Fruit fly (Drosophila melanogaster) whole organism, wandering third instar larva: ENCODE measurements around the gene CG32551.
A peak's percentile ranks its signal among the peaks of the same experiment; 100 is the strongest.

Experiments used
- CG9705 ChIP-seq: fragments of 200-800 bp; sonication (Bioruptor generic); optimal IDR thresholded peaks from 2 replicates; lab custom pipeline; 2018; ENCODE audit warnings: missing biosample characterization, mild to moderate bottlenecking, missing genetic modification characterization
- Dfd ChIP-seq: fragments of >200 bp; optimal IDR thresholded peaks from 2 replicates; lab custom pipeline; 2017; ENCODE audit warnings: missing biosample characterization, missing genetic modification characterization
- Dif ChIP-seq: fragments of 200-275, 200-300 bp; sonication (Bioruptor generic); optimal IDR thresholded peaks from 2 replicates; lab custom pipeline; 2018; ENCODE audit warnings: missing biosample characterization, missing genetic modification characterization; ENCODE audit not compliant: partially characterized antibody
- HLH106 ChIP-seq: fragments of 200-800 bp; optimal IDR thresholded peaks from 3 replicates; lab custom pipeline; 2019; ENCODE audit warnings: missing biosample characterization, mild to moderate bottlenecking, missing genetic modification characterization, moderate library complexity
- Hnf4 ChIP-seq: fragments of 200-800 bp; sonication (Bioruptor generic); optimal IDR thresholded peaks from 2 replicates; lab custom pipeline; 2016; ENCODE audit warnings: missing biosample characterization, mild to moderate bottlenecking, missing genetic modification characterization
- Hr78 ChIP-seq: fragments of >200 bp; optimal IDR thresholded peaks from 2 replicates; lab custom pipeline; 2017; ENCODE audit warnings: missing biosample characterization, missing genetic modification characterization
- Hr83 ChIP-seq: fragments of 200-300 bp; sonication (Bioruptor generic); optimal IDR thresholded peaks from 2 replicates; lab custom pipeline; 2016; ENCODE audit warnings: missing biosample characterization, mild to moderate bottlenecking, missing genetic modification characterization, moderate library complexity; ENCODE audit not compliant: poor library complexity, severe bottlenecking
- Mio ChIP-seq: sonication (Bioruptor generic); optimal IDR thresholded peaks from 2 replicates; lab custom pipeline; 2016; ENCODE audit warnings: missing biosample characterization, missing genetic modification characterization
- Myc ChIP-seq: fragments of >200 bp; optimal IDR thresholded peaks from 2 replicates; lab custom pipeline; 2017
- N ChIP-seq: fragments of >200 bp; optimal IDR thresholded peaks from 2 replicates; lab custom pipeline; 2018; ENCODE audit warnings: missing biosample characterization, missing external identifiers, missing genetic modification characterization
- Rel ChIP-seq, 2 experiments: fragments of 200-800 bp; sonication (Bioruptor generic) in 1 of 2; optimal IDR thresholded peaks; 2 replicates in 1 of 2; 3 replicates in 1 of 2; lab custom pipeline; 2016 to 2019; ENCODE audit warnings: mild to moderate bottlenecking in 2 of 2, missing biosample characterization in 2 of 2, missing genetic modification characterization in 2 of 2, moderate library complexity in 1 of 2
- Sp1 ChIP-seq: fragments of 200-800 bp; sonication (Bioruptor generic); optimal IDR thresholded peaks from 3 replicates; lab custom pipeline; 2019; ENCODE audit warnings: missing biosample characterization, mild to moderate bottlenecking, missing genetic modification characterization, moderate library complexity
- Vsx2 ChIP-seq: fragments of 200-300, 225-300 bp; sonication (Bioruptor generic); optimal IDR thresholded peaks from 2 replicates; lab custom pipeline; 2018; ENCODE audit warnings: missing biosample characterization, missing genetic modification characterization; ENCODE audit not compliant: partially characterized antibody
- br ChIP-seq: fragments of 200-800 bp; sonication (Bioruptor generic); optimal IDR thresholded peaks from 2 replicates; lab custom pipeline; 2016; ENCODE audit warnings: missing biosample characterization, missing genetic modification characterization
- brk ChIP-seq: fragments of 200-800 bp; sonication (Bioruptor generic); optimal IDR thresholded peaks from 2 replicates; lab custom pipeline; 2016; ENCODE audit warnings: missing biosample characterization, mild to moderate bottlenecking, missing genetic modification characterization
- dl ChIP-seq, 2 experiments: fragments of 175-275, 200-275 bp in 1 of 2; fragments of 200-275 bp in 1 of 2; sonication (Bioruptor generic); optimal IDR thresholded peaks; lab custom pipeline; 2018; ENCODE audit warnings: mild to moderate bottlenecking in 2 of 2, missing biosample characterization in 2 of 2, missing genetic modification characterization in 2 of 2, moderate library complexity in 2 of 2; ENCODE audit not compliant: partially characterized antibody in 2 of 2, insufficient read depth in 1 of 2
- dmrt93B ChIP-seq: fragments of 200-800 bp; sonication (Bioruptor generic); optimal IDR thresholded peaks from 2 replicates; lab custom pipeline; 2018; ENCODE audit warnings: missing biosample characterization, mild to moderate bottlenecking, missing genetic modification characterization
- foxo ChIP-seq, 2 experiments: fragments of 200-800 bp; sonication (Bioruptor generic); optimal IDR thresholded peaks; 2 replicates in 1 of 2; 3 replicates in 1 of 2; lab custom pipeline; 2016 to 2017; ENCODE audit warnings: missing biosample characterization in 2 of 2, missing genetic modification characterization in 2 of 2
- fru ChIP-seq: fragments of 200-800 bp; sonication (Bioruptor generic); optimal IDR thresholded peaks from 3 replicates; lab custom pipeline; 2016; ENCODE audit warnings: missing biosample characterization, mild to moderate bottlenecking, missing genetic modification characterization
- h ChIP-seq: fragments of 200-800 bp; sonication (Bioruptor generic); optimal IDR thresholded peaks from 3 replicates; lab custom pipeline; 2016; ENCODE audit warnings: missing biosample characterization, mild to moderate bottlenecking, missing genetic modification characterization
- jim ChIP-seq: fragments of 175-275, 200-325 bp; sonication (Bioruptor generic); optimal IDR thresholded peaks from 2 replicates; lab custom pipeline; 2016; ENCODE audit warnings: missing biosample characterization, mild to moderate bottlenecking, missing genetic modification characterization
- lola ChIP-seq: fragments of >200 bp; optimal IDR thresholded peaks from 2 replicates; lab custom pipeline; 2017; ENCODE audit warnings: missing biosample characterization, missing genetic modification characterization
- pan ChIP-seq: fragments of >200 bp; optimal IDR thresholded peaks from 2 replicates; lab custom pipeline; 2017
- psq ChIP-seq: fragments of 200-800 bp; sonication (Bioruptor generic); optimal IDR thresholded peaks from 3 replicates; lab custom pipeline; 2017; ENCODE audit warnings: missing biosample characterization, mild to moderate bottlenecking, missing genetic modification characterization, moderate library complexity
- rgr ChIP-seq: fragments of 200-800 bp; sonication (Bioruptor generic); optimal IDR thresholded peaks from 3 replicates; lab custom pipeline; 2016; ENCODE audit warnings: missing biosample characterization, mild to moderate bottlenecking, missing genetic modification characterization
- sv ChIP-seq: fragments of 200-800 bp; sonication (Bioruptor generic); optimal IDR thresholded peaks from 3 replicates; lab custom pipeline; 2016; ENCODE audit warnings: missing biosample characterization, missing genetic modification characterization
- woc ChIP-seq: sonication (Bioruptor generic); optimal IDR thresholded peaks from 2 replicates; lab custom pipeline; 2016; ENCODE audit warnings: missing biosample characterization, mild to moderate bottlenecking, missing genetic modification characterization

CG32551 gene

DNA sequence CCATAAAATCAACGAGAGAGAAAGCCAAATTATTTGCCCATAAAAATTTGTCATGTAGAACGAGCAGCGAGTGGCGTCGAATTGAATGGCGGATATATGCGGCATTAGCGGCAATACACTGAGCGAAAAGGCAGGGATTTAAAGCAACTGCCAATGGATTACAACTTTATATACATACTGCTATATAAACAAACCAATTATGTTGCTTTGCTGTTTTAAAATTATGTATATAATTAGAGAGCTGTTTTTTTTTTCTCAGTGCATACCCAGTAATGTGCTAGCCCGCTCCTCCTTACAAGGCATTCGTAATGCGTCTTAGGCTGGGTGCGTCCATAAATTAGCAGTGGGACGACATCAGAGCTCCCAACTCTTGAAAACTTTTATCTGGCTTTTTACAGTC, 29.2 kb downstream of the CG32551 start:
- no peak for TF ChIP-seq sv
- TF ChIP-seq Dfd (GFP tag; lab: Kevin White, UChicago): no peak
- no peak for TF ChIP-seq CG9705 (GFP tag; lab: Kevin White, UChicago)
- TF ChIP-seq psq (GFP tag; lab: Kevin White, UChicago): no peak
- no peak for TF ChIP-seq lola (GFP tag; lab: Kevin White, UChicago)
- no peak for TF ChIP-seq brk (GFP tag; lab: Kevin White, UChicago)
- no peak for TF ChIP-seq Rel (GFP tag; optimal IDR thresholded peaks at IDR 0.05; lab: Kevin White, UChicago)
- no peak for TF ChIP-seq Rel (tag; optimal IDR thresholded peaks at IDR 0.05; lab: Kevin White, UChicago)
- TF ChIP-seq, all 38 proteins: peak for 0

DNA sequence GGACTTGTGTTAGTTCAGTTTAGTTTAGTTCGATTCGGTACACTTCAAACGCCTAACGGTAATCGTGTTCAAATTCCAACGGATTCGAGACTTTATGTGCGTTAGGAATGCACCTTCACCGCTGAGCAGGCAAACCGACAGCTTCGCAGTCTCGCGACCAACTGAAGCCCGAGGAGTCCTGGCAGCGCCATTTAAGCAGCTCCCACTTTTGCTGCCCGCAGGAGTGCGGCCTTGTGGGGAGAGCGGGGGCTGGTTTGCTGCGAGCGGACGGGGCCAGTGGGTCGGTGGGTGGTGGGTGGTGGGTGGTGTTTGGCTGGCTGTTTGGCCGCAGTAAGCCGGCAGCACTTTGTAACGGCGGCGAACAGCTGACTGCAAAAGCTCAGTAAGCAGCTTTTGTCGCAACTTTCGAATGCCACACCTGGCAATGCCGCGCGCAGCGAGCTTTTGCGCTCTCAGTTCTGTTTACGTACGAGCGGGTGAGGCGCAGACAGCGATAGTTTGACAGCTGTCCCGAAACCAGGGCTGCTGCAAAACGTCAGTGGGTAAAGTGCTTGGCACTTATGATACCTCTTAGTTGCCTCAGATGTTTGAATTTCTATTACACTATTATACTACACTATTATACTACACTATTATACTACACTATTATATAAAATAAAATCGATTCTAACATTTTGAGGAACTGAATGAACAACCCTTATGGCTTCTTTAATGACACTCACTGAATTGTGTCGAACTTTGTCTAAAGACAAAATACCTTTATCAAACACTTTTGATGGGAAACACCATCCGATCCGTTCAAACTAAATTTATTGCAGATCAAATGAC, 40.9 kb downstream of the CG32551 start, which contains the start of gene CG32547:
TSS of gene CG32547 (minus strand) at position 181 of the 828 bp plus-strand sequence.
- TF ChIP-seq fru (GFP tag; lab: Kevin White, UChicago): peak; percentile 77
- TF ChIP-seq N (GFP tag; lab: Kevin White, UChicago): no peak
- peak; percentile 80 for TF ChIP-seq pan (lab: Kevin White, UChicago)
- TF ChIP-seq HLH106 (tag; lab: Kevin White, UChicago): peak; percentile 40
- TF ChIP-seq woc (GFP tag; lab: Kevin White, UChicago): peak; percentile 67
- peak in 1 of 2 experiments; percentile 48 for TF ChIP-seq foxo (GFP tag; optimal IDR thresholded peaks at IDR 0.05; lab: Kevin White, UChicago)
- no peak for TF ChIP-seq Rel (GFP tag; optimal IDR thresholded peaks at IDR 0.05; lab: Kevin White, UChicago)
- TF ChIP-seq Rel (tag; optimal IDR thresholded peaks at IDR 0.05; lab: Kevin White, UChicago): peak; percentile 4
- TF ChIP-seq psq (GFP tag; lab: Kevin White, UChicago): peak; percentile 88
- TF ChIP-seq h (GFP tag; lab: Kevin White, UChicago): peak; percentile 35
- TF ChIP-seq Myc (lab: Kevin White, UChicago): no peak
- peak; percentile 14 for TF ChIP-seq CG9705 (GFP tag; lab: Kevin White, UChicago)
- no peak for TF ChIP-seq Hr78

DNA sequence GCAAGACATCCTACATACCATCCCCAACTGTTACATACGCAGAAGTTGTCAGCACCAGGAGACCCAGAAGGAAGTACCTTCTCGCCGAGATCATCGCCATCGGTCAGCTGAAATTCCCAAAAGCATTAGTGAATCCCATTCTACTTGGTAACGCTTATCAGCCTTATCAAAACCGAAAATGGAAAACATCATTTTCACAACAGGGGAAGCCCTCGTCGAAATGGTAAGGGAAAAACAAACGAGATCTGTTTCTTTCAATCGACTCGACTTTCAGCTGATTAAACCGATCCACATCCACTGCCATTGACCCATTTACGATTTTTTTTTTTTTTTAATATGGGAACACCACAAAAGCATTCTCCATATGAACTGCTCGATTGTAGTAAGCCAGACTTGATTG, 43.9 kb downstream of the CG32551 start:
- TF ChIP-seq Rel (GFP tag; optimal IDR thresholded peaks at IDR 0.05; lab: Kevin White, UChicago) (no peak), Rel (tag; optimal IDR thresholded peaks at IDR 0.05; lab: Kevin White, UChicago) (peak; percentile 92), jim (GFP tag; lab: Kevin White, UChicago) (no peak)

DNA sequence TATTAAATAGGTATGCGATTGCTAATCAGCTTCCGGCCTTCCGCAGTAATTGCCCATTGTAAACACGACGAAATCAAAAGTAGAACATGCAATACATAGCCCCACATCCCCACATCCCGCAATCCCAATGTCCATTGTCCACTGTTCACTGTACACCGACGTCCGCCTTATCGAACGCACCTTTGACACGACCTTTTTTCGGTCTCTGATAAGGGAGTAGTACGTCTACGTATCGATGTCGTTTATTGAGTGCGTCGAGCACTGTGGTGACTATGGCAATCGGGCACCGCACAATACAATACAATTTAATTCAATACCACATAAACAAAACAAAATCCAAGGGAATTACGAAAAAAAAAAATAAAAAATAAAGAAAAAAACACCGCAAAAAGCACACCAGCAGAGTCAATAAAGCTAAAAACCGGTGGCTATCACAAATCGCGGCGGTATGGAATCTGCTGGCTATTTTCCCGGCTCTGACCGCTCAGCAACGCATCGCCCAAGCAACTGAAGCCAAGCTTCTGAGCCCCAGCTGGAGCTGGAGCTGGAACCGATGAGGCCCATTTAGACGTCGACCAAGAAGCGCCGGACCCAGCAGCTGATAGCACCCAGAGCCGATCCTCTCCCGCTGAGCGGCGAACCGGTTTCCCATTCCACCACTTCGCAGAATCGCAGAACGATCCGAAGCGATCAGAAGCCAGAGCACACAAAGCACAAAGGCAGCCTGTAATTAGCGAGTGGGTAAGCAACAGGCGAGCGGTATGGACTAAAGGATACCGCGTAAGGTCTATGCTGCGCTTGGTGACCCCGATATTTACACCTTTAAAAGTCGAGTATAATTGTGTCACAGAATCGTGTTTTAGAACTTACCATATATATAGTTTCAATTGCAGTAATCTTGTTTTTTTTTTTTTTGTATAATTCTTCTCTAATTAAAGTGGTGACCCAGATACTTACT, 44.9 kb downstream of the CG32551 start, which contains the start of gene Hayan:
TSS of gene Hayan (minus strand) at position 512 of the 958 bp plus-strand sequence.
- peak; percentile 19 for TF ChIP-seq Hnf4 (GFP tag; lab: Kevin White, UChicago)
- TF ChIP-seq rgr: no peak
- peak; percentile 79 for TF ChIP-seq Vsx2 (GFP tag; lab: Kevin White, UChicago)
- peak; percentile 45 for TF ChIP-seq fru (GFP tag; lab: Kevin White, UChicago)
- no peak for TF ChIP-seq Myc (lab: Kevin White, UChicago)
- no peak for TF ChIP-seq dmrt93B (GFP tag; lab: Kevin White, UChicago)
- peak; percentile 82 for TF ChIP-seq woc (GFP tag; lab: Kevin White, UChicago)
- TF ChIP-seq Rel (GFP tag; optimal IDR thresholded peaks at IDR 0.05; lab: Kevin White, UChicago): no peak
- peak; percentile 89 for TF ChIP-seq Rel (tag; optimal IDR thresholded peaks at IDR 0.05; lab: Kevin White, UChicago)
- peak in 1 of 2 experiments; percentile 12 for TF ChIP-seq dl (GFP tag; optimal IDR thresholded peaks at IDR 0.05; lab: Kevin White, UChicago; ENCODE audit: insufficient read depth in 1 of 2, partially characterized antibody in 2 of 2)
- TF ChIP-seq psq (GFP tag; lab: Kevin White, UChicago): no peak
- TF ChIP-seq Hr83: peak; percentile 12
- no peak for TF ChIP-seq pan (lab: Kevin White, UChicago)
- TF ChIP-seq Sp1 (GFP tag; lab: Kevin White, UChicago): peak; percentile 69
- peak; percentile 53 for TF ChIP-seq br (GFP tag; lab: Kevin White, UChicago)
- peak; percentile 78 for TF ChIP-seq Dif (GFP tag; lab: Kevin White, UChicago)
- no peak for TF ChIP-seq Mio (GFP tag; lab: Kevin White, UChicago)
- peak; percentile 31 for TF ChIP-seq h (GFP tag; lab: Kevin White, UChicago)
